Worm (Caenorhabditis elegans): ENCODE measurements around the gene lgc-35.

ce11 chrII:12828863-12829262, 11.1 kb downstream of the lgc-35 start, which contains the start of gene Y46G5A.23:
- TF ChIP-seq ama-1 (optimal IDR thresholded peaks at IDR 0.05) (no peak), lin-39 (tag; optimal IDR thresholded peaks at IDR 0.05) (no peak), dpl-1 (GFP tag; optimal IDR thresholded peaks at IDR 0.05) (no peak), lin-13 (GFP tag; optimal IDR thresholded peaks at IDR 0.05) (no peak), alr-1 (tag; optimal IDR thresholded peaks at IDR 0.05; ENCODE audit: borderline replicate concordance) (no peak), mab-9 (GFP tag; IDR thresholded peaks at IDR 0.05) (no peak), lir-3 (tag; optimal IDR thresholded peaks at IDR 0.05; ENCODE audit: poor library complexity) (no peak)

Measured in whole organism, L1 larva.